Fruit fly (Drosophila melanogaster) whole organism, wandering third instar larva: ENCODE measurements around the gene Lsd-1.

ENCODE experiments used
- CrebA ChIP-seq: fragments of 200-800 bp; sonication (Bioruptor generic); optimal IDR thresholded peaks from 2 replicates; lab custom pipeline; 2016; ENCODE audit warnings: missing biosample characterization, mild to moderate bottlenecking, missing genetic modification characterization, borderline replicate concordance
- Dif ChIP-seq: fragments of 200-275, 200-300 bp; sonication (Bioruptor generic); optimal IDR thresholded peaks from 2 replicates; lab custom pipeline; 2018; ENCODE audit warnings: missing biosample characterization, missing genetic modification characterization; ENCODE audit not compliant: partially characterized antibody
- GATAd ChIP-seq: sonication (Bioruptor generic); optimal IDR thresholded peaks from 2 replicates; lab custom pipeline; 2016; ENCODE audit warnings: missing biosample characterization, missing genetic modification characterization
- HLH106 ChIP-seq: fragments of 200-800 bp; optimal IDR thresholded peaks from 3 replicates; lab custom pipeline; 2019; ENCODE audit warnings: missing biosample characterization, mild to moderate bottlenecking, missing genetic modification characterization, moderate library complexity
- Hnf4 ChIP-seq: fragments of 200-800 bp; sonication (Bioruptor generic); optimal IDR thresholded peaks from 2 replicates; lab custom pipeline; 2016; ENCODE audit warnings: missing biosample characterization, mild to moderate bottlenecking, missing genetic modification characterization
- Hr83 ChIP-seq: fragments of 200-300 bp; sonication (Bioruptor generic); optimal IDR thresholded peaks from 2 replicates; lab custom pipeline; 2016; ENCODE audit warnings: missing biosample characterization, mild to moderate bottlenecking, missing genetic modification characterization, moderate library complexity; ENCODE audit not compliant: poor library complexity, severe bottlenecking
- Mio ChIP-seq: sonication (Bioruptor generic); optimal IDR thresholded peaks from 2 replicates; lab custom pipeline; 2016; ENCODE audit warnings: missing biosample characterization, missing genetic modification characterization
- N ChIP-seq: fragments of >200 bp; optimal IDR thresholded peaks from 2 replicates; lab custom pipeline; 2018; ENCODE audit warnings: missing biosample characterization, missing external identifiers, missing genetic modification characterization
- OdsH ChIP-seq: fragments of 200-800 bp; sonication (Bioruptor generic); optimal IDR thresholded peaks from 2 replicates; lab custom pipeline; 2016; ENCODE audit warnings: missing biosample characterization, mild to moderate bottlenecking, missing genetic modification characterization
- Rel ChIP-seq, 2 experiments: fragments of 200-800 bp; sonication (Bioruptor generic) in 1 of 2; optimal IDR thresholded peaks; 2 replicates in 1 of 2; 3 replicates in 1 of 2; lab custom pipeline; 2016 to 2019; ENCODE audit warnings: mild to moderate bottlenecking in 2 of 2, missing biosample characterization in 2 of 2, missing genetic modification characterization in 2 of 2, moderate library complexity in 1 of 2
- Sp1 ChIP-seq: fragments of 200-800 bp; sonication (Bioruptor generic); optimal IDR thresholded peaks from 3 replicates; lab custom pipeline; 2019; ENCODE audit warnings: missing biosample characterization, mild to moderate bottlenecking, missing genetic modification characterization, moderate library complexity
- Vsx2 ChIP-seq: fragments of 200-300, 225-300 bp; sonication (Bioruptor generic); optimal IDR thresholded peaks from 2 replicates; lab custom pipeline; 2018; ENCODE audit warnings: missing biosample characterization, missing genetic modification characterization; ENCODE audit not compliant: partially characterized antibody
- br ChIP-seq: fragments of 200-800 bp; sonication (Bioruptor generic); optimal IDR thresholded peaks from 2 replicates; lab custom pipeline; 2016; ENCODE audit warnings: missing biosample characterization, missing genetic modification characterization
- brk ChIP-seq: fragments of 200-800 bp; sonication (Bioruptor generic); optimal IDR thresholded peaks from 2 replicates; lab custom pipeline; 2016; ENCODE audit warnings: missing biosample characterization, mild to moderate bottlenecking, missing genetic modification characterization
- dl ChIP-seq, 2 experiments: fragments of 175-275, 200-275 bp in 1 of 2; fragments of 200-275 bp in 1 of 2; sonication (Bioruptor generic); optimal IDR thresholded peaks; lab custom pipeline; 2018; ENCODE audit warnings: mild to moderate bottlenecking in 2 of 2, missing biosample characterization in 2 of 2, missing genetic modification characterization in 2 of 2, moderate library complexity in 2 of 2; ENCODE audit not compliant: partially characterized antibody in 2 of 2, insufficient read depth in 1 of 2
- dmrt93B ChIP-seq: fragments of 200-800 bp; sonication (Bioruptor generic); optimal IDR thresholded peaks from 2 replicates; lab custom pipeline; 2018; ENCODE audit warnings: missing biosample characterization, mild to moderate bottlenecking, missing genetic modification characterization
- ey ChIP-seq: fragments of 200-800 bp; sonication (Bioruptor generic); optimal IDR thresholded peaks from 2 replicates; lab custom pipeline; 2016; ENCODE audit warnings: missing biosample characterization, missing genetic modification characterization
- foxo ChIP-seq, 2 experiments: fragments of 200-800 bp; sonication (Bioruptor generic); optimal IDR thresholded peaks; 2 replicates in 1 of 2; 3 replicates in 1 of 2; lab custom pipeline; 2016 to 2017; ENCODE audit warnings: missing biosample characterization in 2 of 2, missing genetic modification characterization in 2 of 2
- fru ChIP-seq: fragments of 200-800 bp; sonication (Bioruptor generic); optimal IDR thresholded peaks from 3 replicates; lab custom pipeline; 2016; ENCODE audit warnings: missing biosample characterization, mild to moderate bottlenecking, missing genetic modification characterization
- h ChIP-seq: fragments of 200-800 bp; sonication (Bioruptor generic); optimal IDR thresholded peaks from 3 replicates; lab custom pipeline; 2016; ENCODE audit warnings: missing biosample characterization, mild to moderate bottlenecking, missing genetic modification characterization
- pan ChIP-seq: fragments of >200 bp; optimal IDR thresholded peaks from 2 replicates; lab custom pipeline; 2017
- psq ChIP-seq: fragments of 200-800 bp; sonication (Bioruptor generic); optimal IDR thresholded peaks from 3 replicates; lab custom pipeline; 2017; ENCODE audit warnings: missing biosample characterization, mild to moderate bottlenecking, missing genetic modification characterization, moderate library complexity
- rgr ChIP-seq: fragments of 200-800 bp; sonication (Bioruptor generic); optimal IDR thresholded peaks from 3 replicates; lab custom pipeline; 2016; ENCODE audit warnings: missing biosample characterization, mild to moderate bottlenecking, missing genetic modification characterization
- sage ChIP-seq: fragments of 200-800 bp; sonication (Bioruptor generic); optimal IDR thresholded peaks from 2 replicates; lab custom pipeline; 2016; ENCODE audit warnings: missing biosample characterization, mild to moderate bottlenecking, missing genetic modification characterization
- sv ChIP-seq: fragments of 200-800 bp; sonication (Bioruptor generic); optimal IDR thresholded peaks from 3 replicates; lab custom pipeline; 2016; ENCODE audit warnings: missing biosample characterization, missing genetic modification characterization
- tai ChIP-seq: sonication (Bioruptor generic); optimal IDR thresholded peaks from 2 replicates; lab custom pipeline; 2016; ENCODE audit warnings: missing biosample characterization, missing genetic modification characterization
- usp ChIP-seq: fragments of >200 bp; optimal IDR thresholded peaks from 2 replicates; lab custom pipeline; 2017; ENCODE audit warnings: missing biosample characterization, missing genetic modification characterization
- woc ChIP-seq: sonication (Bioruptor generic); optimal IDR thresholded peaks from 2 replicates; lab custom pipeline; 2016; ENCODE audit warnings: missing biosample characterization, mild to moderate bottlenecking, missing genetic modification characterization

Gene Lsd-1

DNA sequence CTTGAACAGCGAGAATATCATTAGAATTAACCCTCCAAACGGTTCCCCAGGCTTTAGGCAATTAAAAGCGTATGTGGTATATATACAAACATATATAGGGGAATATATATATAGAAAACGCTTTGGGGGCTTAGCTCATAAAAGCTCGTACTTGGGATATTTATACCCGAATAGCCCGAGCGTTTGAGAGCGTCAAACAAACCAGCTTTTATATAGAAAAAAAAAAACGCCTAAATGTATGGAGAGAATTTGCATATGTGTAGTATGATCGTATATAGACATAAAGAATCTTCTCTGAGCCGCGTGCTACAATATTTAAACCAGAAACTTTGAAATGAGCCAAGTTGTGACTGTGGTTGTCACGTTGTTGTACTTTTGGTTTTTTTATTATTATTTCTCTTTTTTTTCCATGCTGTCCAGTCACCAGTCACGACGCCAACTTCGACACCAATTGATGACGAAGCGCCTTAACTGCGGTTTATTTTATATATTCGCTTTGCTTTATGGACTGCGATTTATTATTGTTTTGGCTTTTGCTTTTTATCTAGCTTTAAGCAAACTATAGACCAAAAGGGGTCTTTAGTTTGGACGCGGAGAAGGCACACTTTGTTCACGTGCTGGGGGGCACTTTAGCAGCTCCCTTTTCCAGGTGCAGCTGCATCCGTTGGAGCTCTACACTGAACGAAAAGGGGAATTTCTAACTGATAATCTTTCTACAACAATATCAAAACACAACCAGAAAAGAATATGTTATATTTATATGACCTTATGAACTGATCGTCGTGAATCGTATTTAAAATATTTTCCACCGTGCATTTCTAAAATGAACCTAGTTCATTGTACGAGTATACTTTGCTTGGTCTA lies 23.3 kb downstream of the Lsd-1 start:
- TF ChIP-seq ey (GFP tag; lab: Kevin White, UChicago): no peak
- peak in 1 of 2 experiments; percentile 30 for TF ChIP-seq foxo (GFP tag; optimal IDR thresholded peaks at IDR 0.05; lab: Kevin White, UChicago)

DNA sequence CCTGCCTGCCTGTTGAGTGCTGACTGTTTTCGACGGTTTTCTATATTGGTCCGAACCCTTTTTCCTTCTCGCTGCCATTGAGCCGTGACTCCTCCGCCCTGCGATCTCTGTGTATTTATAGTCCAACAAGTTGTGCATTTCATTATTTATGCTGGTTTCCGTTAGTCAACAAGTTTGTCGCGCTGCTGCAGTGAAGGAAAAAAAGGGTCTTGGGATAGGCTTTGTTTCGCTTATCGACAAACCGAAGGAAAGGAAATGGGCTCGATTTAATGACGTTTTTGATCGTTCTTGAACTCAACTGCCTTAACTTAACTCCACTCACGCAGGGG lies 23.9 kb downstream of the Lsd-1 start:
- TF ChIP-seq Mio (GFP tag; lab: Kevin White, UChicago): no peak
- TF ChIP-seq pan (lab: Kevin White, UChicago): no peak
- no peak for TF ChIP-seq N
- no peak for TF ChIP-seq Hr83 (GFP tag; lab: Kevin White, UChicago)
- no peak for TF ChIP-seq brk (GFP tag; lab: Kevin White, UChicago)
- TF ChIP-seq foxo (GFP tag; optimal IDR thresholded peaks at IDR 0.05; lab: Kevin White, UChicago): no peak
- TF ChIP-seq h (GFP tag; lab: Kevin White, UChicago): no peak
- no peak for TF ChIP-seq CrebA (GFP tag; lab: Kevin White, UChicago)
- TF ChIP-seq OdsH (GFP tag; lab: Kevin White, UChicago): no peak
- no peak for TF ChIP-seq woc
- TF ChIP-seq HLH106 (tag; lab: Kevin White, UChicago): no peak
- no peak for TF ChIP-seq sv (GFP tag; lab: Kevin White, UChicago)
- TF ChIP-seq, all 38 proteins: peak for 0

DNA sequence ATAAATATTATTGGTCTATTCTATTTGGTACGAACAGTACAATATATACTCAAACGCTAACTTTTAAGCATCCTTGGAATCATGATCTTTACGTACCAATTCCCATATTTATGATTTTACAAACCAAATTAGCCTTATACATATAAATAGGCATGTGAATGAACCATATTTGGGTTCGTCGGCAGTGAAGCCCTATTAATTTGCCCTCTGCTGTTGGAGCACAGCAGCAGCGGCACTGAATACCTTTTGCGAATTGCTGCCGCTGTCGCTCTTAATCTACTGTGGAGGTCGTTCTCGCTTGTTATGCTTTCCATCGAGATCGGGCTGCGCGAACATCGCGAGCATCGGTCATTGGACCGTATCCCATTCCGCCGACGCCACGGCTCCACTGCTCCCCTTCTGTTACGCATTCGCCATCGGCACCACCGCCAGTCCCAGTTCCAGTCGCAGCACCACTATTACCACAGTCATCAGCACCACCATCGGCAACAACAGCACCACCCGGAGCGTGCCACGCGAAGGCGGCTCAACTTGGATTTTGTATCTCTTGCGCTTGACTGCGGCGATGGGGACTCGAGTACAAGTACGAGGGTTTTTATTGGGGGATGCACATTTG lies 24.9 kb downstream of the Lsd-1 start:
- TF ChIP-seq Hnf4 (peak; percentile 11), HLH106 (tag; lab: Kevin White, UChicago) (peak; percentile 69), Sp1 (peak; percentile 65), ey (GFP tag; lab: Kevin White, UChicago) (peak; percentile 61), fru (peak; percentile 51), usp (GFP tag; lab: Kevin White, UChicago) (no peak), OdsH (GFP tag; lab: Kevin White, UChicago) (peak; percentile 39), h (GFP tag; lab: Kevin White, UChicago) (peak; percentile 49), rgr (GFP tag; lab: Kevin White, UChicago) (peak; percentile 62), Vsx2 (GFP tag; lab: Kevin White, UChicago) (no peak), Dif (GFP tag; lab: Kevin White, UChicago) (no peak), tai (no peak), br (GFP tag; lab: Kevin White, UChicago) (peak; percentile 60), dl (GFP tag; optimal IDR thresholded peaks at IDR 0.05; lab: Kevin White, UChicago; ENCODE audit: insufficient read depth in 1 of 2, partially characterized antibody in 2 of 2) (no peak), GATAd (GFP tag; lab: Kevin White, UChicago) (no peak), sage (GFP tag; lab: Kevin White, UChicago) (no peak), woc (peak; percentile 61), psq (GFP tag; lab: Kevin White, UChicago) (peak; percentile 53), foxo (GFP tag; optimal IDR thresholded peaks at IDR 0.05; lab: Kevin White, UChicago) (peak in 1 of 2 experiments; percentile 61), CrebA (GFP tag; lab: Kevin White, UChicago) (no peak), Rel (GFP tag; optimal IDR thresholded peaks at IDR 0.05; lab: Kevin White, UChicago) (no peak), Rel (tag; optimal IDR thresholded peaks at IDR 0.05; lab: Kevin White, UChicago) (peak; percentile 86), dmrt93B (GFP tag; lab: Kevin White, UChicago) (peak; percentile 38)

DNA sequence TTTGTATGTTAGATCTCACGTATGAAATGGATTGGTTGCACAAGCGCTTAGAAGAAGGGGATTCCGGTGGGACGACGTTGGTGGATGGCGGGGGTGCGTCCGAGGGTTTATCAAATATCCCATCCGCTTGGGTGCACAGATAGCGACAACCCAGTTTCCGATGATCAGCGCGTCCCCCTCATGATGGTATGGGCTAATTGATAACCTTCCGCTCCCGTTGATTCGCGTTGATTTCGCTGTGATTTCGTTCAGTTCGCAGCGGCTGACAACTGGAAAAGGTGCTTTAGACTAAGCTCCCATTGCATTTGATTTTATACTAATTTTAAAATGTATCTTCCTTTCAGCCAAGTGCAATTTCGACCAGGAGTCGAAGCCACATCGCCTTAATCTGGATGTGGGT lies 25.9 kb downstream of the Lsd-1 start:
- TF ChIP-seq Rel (GFP tag; optimal IDR thresholded peaks at IDR 0.05; lab: Kevin White, UChicago) (no peak), Rel (tag; optimal IDR thresholded peaks at IDR 0.05; lab: Kevin White, UChicago) (peak; percentile 52), foxo (GFP tag; optimal IDR thresholded peaks at IDR 0.05; lab: Kevin White, UChicago) (no peak), fru (no peak), br (GFP tag; lab: Kevin White, UChicago) (no peak), woc (no peak)
